Worm (Caenorhabditis elegans): Measurements from ENCODE around the gene faxc-2.

ce11 chrII:13321235-13321634 lies 12.1 kb downstream of the faxc-2 start:
- TF ChIP-seq nhr-25 (tag; optimal IDR thresholded peaks at IDR 0.05) (no peak), aly-2 (tag; optimal IDR thresholded peaks at IDR 0.05) (no peak), elt-1 (tag; optimal IDR thresholded peaks at IDR 0.05) (no peak), ztf-4 (tag; optimal IDR thresholded peaks at IDR 0.05) (no peak), unc-62 (GFP tag; optimal IDR thresholded peaks at IDR 0.05) (no peak), ztf-11 (tag; optimal IDR thresholded peaks at IDR 0.05) (no peak), alr-1 (tag; optimal IDR thresholded peaks at IDR 0.05) (no peak), ama-1 (optimal IDR thresholded peaks at IDR 0.05) (no peak), snpc-4 (tag; optimal IDR thresholded peaks at IDR 0.05) (no peak)

Data from whole organism, L2 larva.